Worm (Caenorhabditis elegans) whole organism, L4 larva: ENCODE results near the gene hot-2.

Source experiments
- ama-1 ChIP-seq: fragments of 150-350 bp; optimal IDR thresholded peaks from 2 replicates; lab custom pipeline; 2014; ENCODE audit warnings: inconsistent platforms, mixed read lengths
- duxl-1 ChIP-seq: sonication (generic microtip); optimal IDR thresholded peaks from 2 replicates; lab custom pipeline; 2016; ENCODE audit warnings: mild to moderate bottlenecking, missing genetic modification characterization, moderate library complexity, missing compliant biosample characterization; ENCODE audit not compliant: poor library complexity
- fos-1 ChIP-seq: fragments of 150-350 bp; optimal IDR thresholded peaks from 2 replicates; lab custom pipeline; 2014; ENCODE audit warnings: missing biosample characterization, missing genetic modification characterization
- lin-13 ChIP-seq: fragments of 150-350 bp; optimal IDR thresholded peaks from 2 replicates; lab custom pipeline; 2014; ENCODE audit warnings: missing biosample characterization, missing genetic modification reagents, missing genetic modification characterization
- lin-29 ChIP-seq: fragments of 200-800 bp; sonication (Bioruptor generic); IDR thresholded peaks from 2 replicates; pipeline ENCODE4 v1.3.6; 2022; ENCODE audit warnings: missing genetic modification reagents, missing genetic modification characterization, missing compliant biosample characterization
- nhr-102 ChIP-seq: sonication (generic microtip); optimal IDR thresholded peaks from 2 replicates; lab custom pipeline; 2016; ENCODE audit warnings: mild to moderate bottlenecking, missing genetic modification characterization, moderate library complexity, missing compliant biosample characterization
- nhr-48 ChIP-seq: sonication (generic microtip); optimal IDR thresholded peaks from 2 replicates; lab custom pipeline; 2016; ENCODE audit warnings: mild to moderate bottlenecking, missing genetic modification characterization, missing compliant biosample characterization
- nhr-76 ChIP-seq: fragments of 150-350 bp; optimal IDR thresholded peaks from 2 replicates; lab custom pipeline; 2014; ENCODE audit warnings: missing biosample characterization, missing genetic modification characterization
- nhr-77 ChIP-seq: fragments of 150-350 bp; optimal IDR thresholded peaks from 2 replicates; lab custom pipeline; 2014; ENCODE audit warnings: missing biosample characterization, missing genetic modification characterization
- skn-1 ChIP-seq: fragments of 150-350 bp; optimal IDR thresholded peaks from 2 replicates; lab custom pipeline; 2014; ENCODE audit warnings: missing biosample characterization, missing genetic modification characterization
- unc-39 ChIP-seq: sonication (generic microtip); optimal IDR thresholded peaks from 2 replicates; lab custom pipeline; 2017; ENCODE audit warnings: missing biosample characterization, missing genetic modification characterization
- unc-62 ChIP-seq, 3 experiments: fragments of 150-350 bp in 1 of 3; sonication (generic microtip); optimal IDR thresholded peaks in 2 of 3; peaks in 1 of 3; 1 replicate in 1 of 3; 2 replicates in 2 of 3; lab custom pipeline; 2014 to 2017; ENCODE audit warnings: missing biosample characterization in 3 of 3, missing genetic modification characterization in 3 of 3, missing genetic modification reagents in 3 of 3, missing genotype in 1 of 3

DNA sequence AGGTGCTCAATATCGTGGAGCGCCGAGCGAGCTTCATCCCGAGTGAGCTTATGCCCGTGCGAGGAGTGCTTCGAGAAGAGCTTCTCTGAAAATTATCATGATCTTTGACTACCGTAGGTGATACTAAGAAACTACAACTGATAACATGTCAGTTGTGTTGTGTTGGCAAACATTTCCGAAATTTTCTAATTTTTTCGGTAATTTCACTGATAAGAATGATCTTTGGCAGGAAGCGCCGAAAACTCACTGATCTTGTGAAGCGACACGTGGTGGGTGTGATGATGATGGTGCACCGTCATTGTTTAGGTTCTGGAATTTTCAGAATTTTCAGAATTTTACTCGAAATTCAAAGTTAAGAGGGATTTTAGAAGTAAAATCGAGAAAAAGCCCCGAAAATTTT, 28.7 kb downstream of the hot-2 start, which contains the start of gene Y39B6A.1:
- TF ChIP-seq skn-1 (tag; lab: Kevin White, UChicago) (no peak), nhr-76 (tag; lab: Kevin White, UChicago) (no peak), ama-1 (lab: Kevin White, UChicago) (no peak), lin-29 (GFP tag; lab: Robert Waterston, UW) (no peak), nhr-102 (tag; lab: Kevin White, UChicago) (no peak), nhr-77 (peak; percentile 28), nhr-48 (no peak), fos-1 (tag; lab: Kevin White, UChicago) (no peak), unc-39 (tag; lab: Kevin White, UChicago) (no peak), duxl-1 (tag; lab: Kevin White, UChicago) (no peak), unc-62 (GFP tag; optimal IDR thresholded peaks at IDR 0.05 in 1 of 2; lab: Kevin White, UChicago) (no peak), unc-62 (tag; optimal IDR thresholded peaks at IDR 0.05; lab: Kevin White, UChicago) (no peak), lin-13 (GFP tag; lab: Kevin White, UChicago) (no peak)
